Fruit fly (Drosophila melanogaster) whole organism, pupa: ENCODE measurements around the gene CG31776.

Experiments used
- CG10348 ChIP-seq: fragments of 200-800 bp; sonication (Bioruptor generic); IDR thresholded peaks from 2 replicates; pipeline ENCODE4 v1.3.6; 2022; ENCODE audit warnings: missing biosample characterization, missing genetic modification characterization
- CG12605 ChIP-seq: fragments of 200-800 bp; sonication (Bioruptor generic); IDR thresholded peaks from 2 replicates; pipeline ENCODE4 v1.3.6; 2022; ENCODE audit warnings: missing biosample characterization, missing genetic modification characterization
- CG13204 ChIP-seq: fragments of 200-800 bp; sonication (Bioruptor generic); optimal IDR thresholded peaks from 2 replicates; lab custom pipeline; 2018; ENCODE audit warnings: missing biosample characterization, mild to moderate bottlenecking, missing genetic modification characterization, moderate library complexity
- CG14655 ChIP-seq: fragments of 200-800 bp; sonication (Bioruptor generic); optimal IDR thresholded peaks from 3 replicates; lab custom pipeline; 2017; ENCODE audit warnings: mild to moderate bottlenecking, missing biosample characterization, missing genetic modification reagents, missing genetic modification characterization
- CG15710 ChIP-seq: fragments of 200-800 bp; sonication (Bioruptor generic); optimal IDR thresholded peaks from 2 replicates; lab custom pipeline; 2018; ENCODE audit warnings: missing biosample characterization, mild to moderate bottlenecking, missing genetic modification characterization, moderate library complexity
- CG17806 ChIP-seq: fragments of 200-800 bp; sonication (Bioruptor generic); optimal IDR thresholded peaks from 2 replicates; lab custom pipeline; 2018; ENCODE audit warnings: missing biosample characterization, mild to moderate bottlenecking, missing genetic modification characterization, moderate library complexity
- CG32121 ChIP-seq: fragments of 200-800 bp; sonication (Bioruptor generic); IDR thresholded peaks from 2 replicates; pipeline ENCODE4 v1.3.6; 2022; ENCODE audit warnings: missing biosample characterization, missing genetic modification characterization
- CG34367 ChIP-seq: fragments of 200-800 bp; sonication (Bioruptor generic); optimal IDR thresholded peaks from 2 replicates; lab custom pipeline; 2018; ENCODE audit warnings: missing biosample characterization, mild to moderate bottlenecking, missing genetic modification characterization
- CG4496 ChIP-seq: fragments of 200-800 bp; sonication (Bioruptor generic); IDR thresholded peaks from 3 replicates; pipeline ENCODE4 v1.3.6; 2022; ENCODE audit warnings: missing biosample characterization, missing genetic modification characterization
- CG8159 ChIP-seq: fragments of 200-800 bp; sonication (Bioruptor generic); optimal IDR thresholded peaks from 3 replicates; lab custom pipeline; 2018; ENCODE audit warnings: missing biosample characterization, mild to moderate bottlenecking, missing genetic modification characterization, moderate library complexity
- CG8301 ChIP-seq: fragments of 200-800 bp; sonication (Bioruptor generic); optimal IDR thresholded peaks from 2 replicates; lab custom pipeline; 2018; ENCODE audit warnings: missing biosample characterization, mild to moderate bottlenecking, missing genetic modification characterization
- CG9948 ChIP-seq: fragments of 200-800 bp; sonication (Bioruptor generic); optimal IDR thresholded peaks from 2 replicates; lab custom pipeline; 2018; ENCODE audit warnings: missing biosample characterization, mild to moderate bottlenecking, missing genetic modification characterization, moderate library complexity
- D1 ChIP-seq: fragments of 200-800 bp; sonication (Bioruptor generic); optimal IDR thresholded peaks from 2 replicates; lab custom pipeline; 2018; ENCODE audit warnings: missing biosample characterization, mild to moderate bottlenecking, missing genetic modification characterization, moderate library complexity
- EcR ChIP-seq: fragments of 200-800 bp; sonication (Bioruptor generic); optimal IDR thresholded peaks from 3 replicates; lab custom pipeline; 2019; ENCODE audit warnings: missing biosample characterization, missing genetic modification characterization, mild to moderate bottlenecking, moderate library complexity, missing genetic modification reagents
- Ets98B ChIP-seq: fragments of 200-800 bp; sonication (Bioruptor generic); IDR thresholded peaks from 2 replicates; pipeline ENCODE4 v1.3.6; 2022; ENCODE audit warnings: missing biosample characterization, missing genetic modification characterization
- Pif1A ChIP-seq: fragments of 200-800 bp; sonication (Bioruptor generic); optimal IDR thresholded peaks from 3 replicates; lab custom pipeline; 2016; ENCODE audit warnings: missing biosample characterization, missing genetic modification characterization
- Pif1B ChIP-seq: fragments of 200-800 bp; sonication (Bioruptor generic); optimal IDR thresholded peaks from 3 replicates; lab custom pipeline; 2016; ENCODE audit warnings: missing biosample characterization, missing genetic modification characterization
- Snoo ChIP-seq: fragments of 200-800 bp; sonication (Bioruptor generic); optimal IDR thresholded peaks from 3 replicates; lab custom pipeline; 2017; ENCODE audit warnings: missing biosample characterization, mild to moderate bottlenecking, missing genetic modification characterization, inconsistent platforms
- fd96Ca ChIP-seq: fragments of 200-800 bp; sonication (Bioruptor generic); IDR thresholded peaks from 3 replicates; pipeline ENCODE4 v1.3.6; 2022; ENCODE audit warnings: missing biosample characterization, missing genetic modification characterization
- gl ChIP-seq: fragments of 200-800 bp; sonication (Bioruptor generic); optimal IDR thresholded peaks from 2 replicates; lab custom pipeline; 2018; ENCODE audit warnings: missing biosample characterization, mild to moderate bottlenecking, missing genetic modification characterization
- rn ChIP-seq: fragments of 200-800 bp; sonication (Bioruptor generic); IDR thresholded peaks from 2 replicates; pipeline ENCODE4 v1.3.6; 2022; ENCODE audit warnings: missing biosample characterization, missing genetic modification characterization

CG31776 gene

DNA sequence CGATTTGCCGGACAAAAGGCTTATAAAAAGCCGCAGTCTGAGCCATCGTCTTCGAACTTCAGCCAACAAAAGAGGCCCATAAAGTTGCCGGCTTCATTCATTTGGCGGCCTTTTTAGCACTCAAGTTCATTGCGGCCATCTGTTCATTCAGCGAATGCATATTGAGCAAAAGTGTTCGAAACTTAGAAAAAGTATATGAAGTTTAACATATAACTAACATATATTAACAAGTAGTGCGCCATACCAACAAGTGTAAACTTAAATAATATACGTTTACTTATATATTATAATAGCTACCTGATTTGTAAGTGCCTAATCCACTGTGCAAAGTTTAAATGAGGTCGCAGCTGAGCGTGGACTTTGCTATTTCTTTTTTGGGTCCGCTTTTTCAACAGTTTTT is 33.6 kb upstream of the CG31776 start:
- peak; percentile 30 for TF ChIP-seq Pif1A (GFP tag; lab: Kevin White, UChicago)
- TF ChIP-seq CG4496 (GFP tag; lab: Robert Waterston, UW): peak; percentile 39; the same call in 2 of the 3 replicates
- TF ChIP-seq CG9948: peak; percentile 25
- TF ChIP-seq CG8301 (tag; lab: Kevin White, UChicago): peak; percentile 22
- TF ChIP-seq CG32121: peak; percentile 13; the same call in 1 of the 2 replicates
- no peak for TF ChIP-seq Snoo
- peak; percentile 47 for TF ChIP-seq CG12605 (GFP tag; lab: Robert Waterston, UW)
- no peak for TF ChIP-seq CG10348
- 0 out of 2 replicates have a peak, but pooled peaks have one; percentile 20 for TF ChIP-seq rn (GFP tag; lab: Robert Waterston, UW)
- TF ChIP-seq CG14655: peak; percentile 24
- TF ChIP-seq EcR (GFP tag; lab: Kevin White, UChicago): no peak
- TF ChIP-seq Pif1B: no peak

DNA sequence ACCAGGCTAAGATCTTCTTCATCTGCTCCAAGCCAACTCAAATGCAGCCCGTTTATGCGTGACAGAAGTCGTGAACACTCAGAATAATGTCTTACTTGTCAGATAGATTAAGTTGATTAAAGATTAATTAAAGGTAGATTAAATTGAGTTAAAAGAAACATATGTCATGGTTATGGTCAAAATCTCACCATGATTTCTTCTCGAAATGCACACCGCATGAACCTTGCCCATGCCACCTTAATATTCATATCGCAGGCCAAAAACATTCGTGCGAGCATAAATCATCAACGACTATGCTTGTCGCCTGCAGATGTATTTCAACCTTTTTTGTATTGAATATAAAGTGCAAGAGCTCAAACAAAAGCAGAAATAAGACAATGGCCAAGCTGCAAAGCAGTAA is 32.9 kb upstream of the CG31776 start:
- peak; percentile 74 for TF ChIP-seq Snoo
- peak; percentile 73 for TF ChIP-seq CG13204 (GFP tag; lab: Kevin White, UChicago)
- TF ChIP-seq CG8159 (tag; lab: Kevin White, UChicago): peak; percentile 64
- TF ChIP-seq Pif1B: peak; percentile 78
- no peak for TF ChIP-seq EcR (GFP tag; lab: Kevin White, UChicago)
- TF ChIP-seq D1: no peak
- peak; percentile 90 for TF ChIP-seq fd96Ca (GFP tag; lab: Robert Waterston, UW)
- TF ChIP-seq Ets98B (GFP tag; lab: Robert Waterston, UW): peak; percentile 88
- TF ChIP-seq CG17806 (tag; lab: Kevin White, UChicago): peak; percentile 66
- peak; percentile 94 for TF ChIP-seq CG12605 (GFP tag; lab: Robert Waterston, UW)
- TF ChIP-seq CG4496 (GFP tag; lab: Robert Waterston, UW): peak; percentile 91
- TF ChIP-seq CG8301 (tag; lab: Kevin White, UChicago): peak; percentile 89
- TF ChIP-seq CG32121: peak; percentile 87
- peak; percentile 88 for TF ChIP-seq CG14655
- peak; percentile 61 for TF ChIP-seq CG34367
- TF ChIP-seq CG10348: no peak
- TF ChIP-seq CG15710 (tag; lab: Kevin White, UChicago): peak; percentile 88
- TF ChIP-seq gl: peak; percentile 46
- TF ChIP-seq CG9948: peak; percentile 80
- TF ChIP-seq Pif1A (GFP tag; lab: Kevin White, UChicago): peak; percentile 76
- peak; percentile 37; the same call in 1 of the 2 replicates for TF ChIP-seq rn (GFP tag; lab: Robert Waterston, UW)
- TF ChIP-seq, all 21 proteins: peak for 18

DNA sequence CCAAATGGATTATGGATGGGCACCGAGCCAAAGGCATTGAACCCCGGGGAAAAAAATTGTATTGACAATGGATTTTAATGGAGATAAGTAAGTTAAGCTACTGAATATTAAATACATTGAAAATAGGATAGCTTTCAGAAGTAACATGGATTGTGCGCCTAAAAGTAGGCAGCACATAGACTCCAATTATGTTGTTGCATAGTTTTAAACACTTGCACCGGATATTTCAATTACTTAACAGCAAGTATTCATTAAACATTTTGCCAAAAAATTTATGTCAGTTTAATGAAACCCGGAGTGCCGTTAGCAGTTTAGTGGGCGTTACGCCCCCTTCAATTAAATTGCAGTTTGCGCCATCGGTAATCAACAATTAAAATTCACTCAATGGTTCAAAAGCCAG is 31.9 kb upstream of the CG31776 start:
- no peak for TF ChIP-seq Ets98B (GFP tag; lab: Robert Waterston, UW)
- TF ChIP-seq Pif1A (GFP tag; lab: Kevin White, UChicago): no peak
- no peak for TF ChIP-seq CG12605 (GFP tag; lab: Robert Waterston, UW)
- no peak for TF ChIP-seq CG34367
- TF ChIP-seq CG17806 (tag; lab: Kevin White, UChicago): no peak
- TF ChIP-seq CG10348: no peak
- no peak for TF ChIP-seq CG8301 (tag; lab: Kevin White, UChicago)
- no peak for TF ChIP-seq CG8159 (tag; lab: Kevin White, UChicago)
- no peak for TF ChIP-seq CG14655
- no peak for TF ChIP-seq Pif1B
- no peak for TF ChIP-seq rn (GFP tag; lab: Robert Waterston, UW)
- TF ChIP-seq CG9948: no peak
- TF ChIP-seq CG32121: no peak
- TF ChIP-seq D1: no peak
- no peak for TF ChIP-seq CG4496 (GFP tag; lab: Robert Waterston, UW)
- no peak for TF ChIP-seq CG13204 (GFP tag; lab: Kevin White, UChicago)
- no peak for TF ChIP-seq fd96Ca (GFP tag; lab: Robert Waterston, UW)

DNA sequence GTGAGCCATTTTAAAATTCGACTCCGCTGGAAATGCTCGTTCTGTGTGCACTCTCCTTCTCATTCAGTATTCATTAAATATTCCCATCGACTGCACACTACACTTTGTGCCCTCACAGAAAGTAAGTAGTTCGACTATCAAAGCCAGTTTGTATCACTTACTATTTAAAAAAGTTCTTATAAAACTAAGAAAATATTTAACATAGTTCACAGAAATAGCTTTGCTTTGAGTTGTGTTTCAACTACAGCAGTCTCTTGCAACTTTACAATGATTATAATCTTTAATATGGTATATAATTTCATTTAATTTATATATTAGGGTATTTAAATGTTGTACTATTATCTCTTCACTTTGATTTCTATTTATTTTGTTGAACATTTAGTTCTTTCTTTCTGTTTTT is 30.5 kb upstream of the CG31776 start:
- TF ChIP-seq CG9948: no peak
- TF ChIP-seq CG14655: peak; percentile 21

DNA sequence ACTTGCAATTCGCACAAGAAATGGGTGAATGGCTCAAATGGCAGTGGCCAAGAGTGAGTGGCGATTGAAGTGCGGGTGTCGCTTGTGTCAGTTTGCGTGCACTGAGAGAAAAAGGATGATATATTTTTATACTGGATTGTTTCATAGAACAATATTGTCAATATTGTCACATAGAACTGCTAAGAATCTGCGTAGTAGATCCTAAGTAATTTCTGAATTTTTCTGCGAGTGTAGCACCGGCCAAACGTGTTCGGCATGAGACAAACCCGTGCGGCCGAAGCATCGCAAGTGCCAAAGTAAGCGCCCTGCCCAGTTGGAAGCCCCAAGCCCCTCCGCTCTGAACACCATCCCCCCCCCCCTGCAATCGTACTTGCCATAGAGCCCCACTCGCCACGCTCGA is 29.7 kb upstream of the CG31776 start:
- TF ChIP-seq EcR (GFP tag; lab: Kevin White, UChicago) (no peak), CG4496 (GFP tag; lab: Robert Waterston, UW) (peak; percentile 90), CG8159 (tag; lab: Kevin White, UChicago) (peak; percentile 62), CG12605 (GFP tag; lab: Robert Waterston, UW) (peak; percentile 82), Ets98B (GFP tag; lab: Robert Waterston, UW) (peak; percentile 92), fd96Ca (GFP tag; lab: Robert Waterston, UW) (peak; percentile 93), CG17806 (tag; lab: Kevin White, UChicago) (peak; percentile 63), CG15710 (tag; lab: Kevin White, UChicago) (peak; percentile 60), D1 (no peak), gl (peak; percentile 60), CG32121 (peak; percentile 92), Pif1A (GFP tag; lab: Kevin White, UChicago) (no peak), rn (GFP tag; lab: Robert Waterston, UW) (peak; percentile 83), Snoo (no peak), CG9948 (peak; percentile 52), CG10348 (peak; percentile 24; the same call in 1 of the 2 replicates), Pif1B (no peak), CG34367 (no peak), CG14655 (peak; percentile 80), CG13204 (GFP tag; lab: Kevin White, UChicago) (peak; percentile 25), CG8301 (tag; lab: Kevin White, UChicago) (peak; percentile 76)

DNA sequence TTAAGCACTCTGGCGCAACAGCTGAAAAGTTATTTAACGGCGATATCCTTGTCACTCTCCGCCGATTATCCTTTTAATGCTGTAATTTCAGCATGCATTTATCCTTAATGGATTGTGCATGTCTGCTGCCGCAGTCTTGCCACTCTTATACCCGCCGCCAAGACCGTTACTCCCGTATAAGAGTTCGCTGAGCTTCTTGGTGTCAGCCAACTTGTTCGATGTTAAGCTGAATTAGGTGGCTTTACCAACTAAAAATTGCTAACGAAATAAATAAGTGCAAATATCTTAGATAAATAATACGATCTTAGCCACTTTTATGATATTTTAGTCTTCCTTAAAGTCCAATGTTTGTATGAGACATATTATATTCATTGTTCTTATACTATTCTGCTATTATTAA is 28.8 kb upstream of the CG31776 start:
- TF ChIP-seq CG17806 (tag; lab: Kevin White, UChicago) (no peak), CG4496 (GFP tag; lab: Robert Waterston, UW) (no peak), Snoo (no peak), CG13204 (GFP tag; lab: Kevin White, UChicago) (no peak), gl (no peak), fd96Ca (GFP tag; lab: Robert Waterston, UW) (no peak), CG12605 (GFP tag; lab: Robert Waterston, UW) (no peak), EcR (GFP tag; lab: Kevin White, UChicago) (no peak), CG15710 (tag; lab: Kevin White, UChicago) (no peak), D1 (no peak), CG32121 (no peak), CG9948 (no peak)
